Fruit fly (Drosophila melanogaster) whole organism, embryonic: Measurements from ENCODE around the gene Srp9.
A peak's percentile ranks its signal among the peaks of the same experiment; 100 is the strongest.

Source experiments
- CG1024 ChIP-seq: fragments of 200-800 bp; sonication (Bioruptor generic); IDR thresholded peaks from 2 replicates; pipeline ENCODE4 v1.3.6; 2022; ENCODE audit warnings: missing biosample characterization, missing genetic modification characterization
- CG31224 ChIP-seq: fragments of 200-800 bp; sonication (Bioruptor generic); IDR thresholded peaks from 2 replicates; pipeline ENCODE4 v1.3.6; 2022; ENCODE audit warnings: missing biosample characterization, missing genetic modification characterization
- Dfd ChIP-seq, 2 experiments: fragments of >200 bp; optimal IDR thresholded peaks; 2 replicates each; lab custom pipeline; 2017; ENCODE audit warnings: missing biosample characterization in 2 of 2, missing genetic modification characterization in 2 of 2
- cad ChIP-seq: fragments of >200 bp; optimal IDR thresholded peaks from 2 replicates; lab custom pipeline; 2017; ENCODE audit warnings: missing biosample characterization, missing genetic modification characterization
- gsb-n ChIP-seq: fragments of 200-800 bp; sonication (Bioruptor generic); optimal IDR thresholded peaks from 3 replicates; lab custom pipeline; 2018; ENCODE audit warnings: missing biosample characterization, mild to moderate bottlenecking, missing genetic modification characterization
- mld ChIP-seq: fragments of 200-800 bp; sonication (Bioruptor generic); IDR thresholded peaks from 3 replicates; pipeline ENCODE4 v1.3.6; 2022; ENCODE audit warnings: missing biosample characterization, missing genetic modification characterization; ENCODE audit not compliant: partially characterized antibody
- psq ChIP-seq: fragments of 200-800 bp; sonication (Bioruptor generic); optimal IDR thresholded peaks from 2 replicates; lab custom pipeline; 2017; ENCODE audit warnings: missing biosample characterization, missing genetic modification characterization
- wek ChIP-seq: fragments of 200-800 bp; sonication (Bioruptor generic); optimal IDR thresholded peaks from 3 replicates; lab custom pipeline; 2018; ENCODE audit warnings: missing biosample characterization, mild to moderate bottlenecking, missing genetic modification characterization, moderate library complexity

- TF ChIP-seq wek (GFP tag; lab: Kevin White, UChicago): no peak
- peak; percentile 10 for TF ChIP-seq gsb-n
- no peak for TF ChIP-seq CG31224 (GFP tag; lab: Robert Waterston, UW)
- no peak for TF ChIP-seq Dfd (GFP tag; optimal IDR thresholded peaks at IDR 0.05; lab: Kevin White, UChicago)
- no peak for TF ChIP-seq mld (GFP tag; lab: Robert Waterston, UW)
- TF ChIP-seq CG1024 (GFP tag; lab: Robert Waterston, UW): no peak
- no peak for TF ChIP-seq psq
- TF ChIP-seq cad: no peak
Measured at dm6 chr3L:7981228-7981854, 45.2 kb downstream of the Srp9 start.
